Worm (Caenorhabditis elegans) whole organism, mixed stage, embryonic: ENCODE results near the gene dsb-1.
A peak's percentile ranks its signal among the peaks of the same experiment; 100 is the strongest.

Experiments used
- M03D4.4 ChIP-seq: sonication (generic microtip); optimal IDR thresholded peaks from 2 replicates; lab custom pipeline; 2017; ENCODE audit warnings: mild to moderate bottlenecking, missing genetic modification characterization, missing compliant biosample characterization
- bed-3 ChIP-seq: fragments of 200-800 bp; sonication (Bioruptor generic); optimal IDR thresholded peaks from 3 replicates; lab custom pipeline; 2018; ENCODE audit warnings: mild to moderate bottlenecking, missing genetic modification characterization, moderate library complexity, missing compliant biosample characterization
- blmp-1 ChIP-seq: fragments of 150-350 bp; optimal IDR thresholded peaks from 2 replicates; lab custom pipeline; 2014; ENCODE audit warnings: missing biosample characterization, missing genetic modification characterization
- ceh-39 ChIP-seq: fragments of 150-350 bp; optimal IDR thresholded peaks from 2 replicates; lab custom pipeline; 2014; ENCODE audit warnings: missing biosample characterization, missing genetic modification characterization
- ceh-43 ChIP-seq: fragments of 200-800 bp; sonication (Bioruptor generic); optimal IDR thresholded peaks from 2 replicates; lab custom pipeline; 2018; ENCODE audit warnings: mild to moderate bottlenecking, missing genetic modification characterization, moderate library complexity, missing compliant biosample characterization
- ceh-83 ChIP-seq: fragments of 200-800 bp; sonication (Bioruptor generic); optimal IDR thresholded peaks from 2 replicates; lab custom pipeline; 2018; ENCODE audit warnings: mild to moderate bottlenecking, missing genetic modification characterization, missing compliant biosample characterization
- ces-1 ChIP-seq: fragments of 150-350 bp; optimal IDR thresholded peaks from 2 replicates; lab custom pipeline; 2014; ENCODE audit warnings: missing biosample characterization, missing genetic modification reagents, missing genetic modification characterization
- cnd-1 ChIP-seq: fragments of 200-800 bp; sonication (Bioruptor generic); optimal IDR thresholded peaks from 2 replicates; lab custom pipeline; 2018; ENCODE audit warnings: mild to moderate bottlenecking, missing genetic modification characterization, missing compliant biosample characterization
- drap-1 ChIP-seq: fragments of 200-800 bp; sonication (Bioruptor generic); optimal IDR thresholded peaks from 3 replicates; lab custom pipeline; 2018; ENCODE audit warnings: mild to moderate bottlenecking, missing genetic modification characterization, missing compliant biosample characterization
- elt-1 ChIP-seq: sonication (generic microtip); optimal IDR thresholded peaks from 2 replicates; lab custom pipeline; 2017; ENCODE audit warnings: missing genetic modification characterization, mild to moderate bottlenecking, missing compliant biosample characterization, antibody characterized with exemption, moderate library complexity, borderline replicate concordance; ENCODE audit not compliant: insufficient read depth
- elt-3 ChIP-seq: fragments of 150-350 bp; optimal IDR thresholded peaks from 2 replicates; lab custom pipeline; 2014; ENCODE audit warnings: missing biosample characterization, missing genetic modification characterization
- flh-1 ChIP-seq: fragments of 200-800 bp; sonication (Bioruptor generic); optimal IDR thresholded peaks from 2 replicates; lab custom pipeline; 2018; ENCODE audit warnings: mild to moderate bottlenecking, missing genetic modification characterization, moderate library complexity, missing compliant biosample characterization
- ham-2 ChIP-seq: fragments of 200-800 bp; sonication (Bioruptor generic); optimal IDR thresholded peaks from 2 replicates; lab custom pipeline; 2018; ENCODE audit warnings: mild to moderate bottlenecking, missing genetic modification characterization, missing compliant biosample characterization
- hlh-1 ChIP-seq: fragments of 150-350 bp; optimal IDR thresholded peaks from 2 replicates; lab custom pipeline; 2014; ENCODE audit warnings: missing biosample characterization, missing genetic modification reagents, missing genetic modification characterization
- lin-13 ChIP-seq: fragments of 150-350 bp; optimal IDR thresholded peaks from 2 replicates; lab custom pipeline; 2014; ENCODE audit warnings: missing biosample characterization, missing genetic modification characterization
- lin-32 ChIP-seq: fragments of 200-800 bp; sonication (Bioruptor generic); optimal IDR thresholded peaks from 2 replicates; lab custom pipeline; 2018; ENCODE audit warnings: mild to moderate bottlenecking, missing genetic modification characterization, missing compliant biosample characterization
- lsy-2 ChIP-seq: fragments of 150-350 bp; optimal IDR thresholded peaks from 2 replicates; lab custom pipeline; 2014; ENCODE audit warnings: missing biosample characterization, missing genetic modification characterization
- mep-1 ChIP-seq: fragments of 150-350 bp; optimal IDR thresholded peaks from 2 replicates; lab custom pipeline; 2017; ENCODE audit warnings: missing biosample characterization, missing genetic modification reagents, missing genetic modification characterization, inconsistent platforms
- mls-2 ChIP-seq: sonication (generic microtip); optimal IDR thresholded peaks from 2 replicates; lab custom pipeline; 2016; ENCODE audit warnings: mild to moderate bottlenecking, missing genetic modification characterization, moderate library complexity, missing compliant biosample characterization
- nhr-12 ChIP-seq: fragments of 150-350 bp; optimal IDR thresholded peaks from 2 replicates; lab custom pipeline; 2014; ENCODE audit warnings: missing biosample characterization, missing genetic modification characterization
- nhr-2 ChIP-seq: fragments of 150-350 bp; optimal IDR thresholded peaks from 2 replicates; lab custom pipeline; 2014; ENCODE audit warnings: missing biosample characterization, missing genetic modification characterization
- nhr-237 ChIP-seq: fragments of 150-350 bp; optimal IDR thresholded peaks from 2 replicates; lab custom pipeline; 2014; ENCODE audit warnings: missing biosample characterization, missing genetic modification characterization
- nhr-28 ChIP-seq: fragments of 150-350 bp; optimal IDR thresholded peaks from 2 replicates; lab custom pipeline; 2014; ENCODE audit warnings: missing biosample characterization, missing genetic modification characterization
- nhr-76 ChIP-seq: sonication (generic microtip); optimal IDR thresholded peaks from 2 replicates; lab custom pipeline; 2017; ENCODE audit warnings: missing biosample characterization, missing genetic modification characterization
- pha-4 ChIP-seq: fragments of 150-350 bp; optimal IDR thresholded peaks from 2 replicates; lab custom pipeline; 2018; ENCODE audit warnings: missing biosample characterization, missing genetic modification reagents, missing genetic modification characterization
- sem-2 ChIP-seq: fragments of 200-800 bp; sonication (Bioruptor generic); optimal IDR thresholded peaks from 2 replicates; lab custom pipeline; 2018; ENCODE audit warnings: mild to moderate bottlenecking, missing genetic modification characterization, missing compliant biosample characterization
- snpc-4 ChIP-seq: fragments of 150-350 bp; optimal IDR thresholded peaks from 2 replicates; lab custom pipeline; 2014; ENCODE audit warnings: missing biosample characterization, missing genetic modification characterization
- sptf-1 ChIP-seq: sonication (generic microtip); optimal IDR thresholded peaks from 2 replicates; lab custom pipeline; 2017; ENCODE audit warnings: mild to moderate bottlenecking, missing genetic modification characterization, moderate library complexity, missing compliant biosample characterization
- tbx-8 ChIP-seq: fragments of 200-800 bp; sonication (Bioruptor generic); optimal IDR thresholded peaks from 2 replicates; lab custom pipeline; 2018; ENCODE audit warnings: mild to moderate bottlenecking, missing genetic modification characterization, moderate library complexity, missing compliant biosample characterization
- unc-120 ChIP-seq: sonication (generic microtip); optimal IDR thresholded peaks from 2 replicates; lab custom pipeline; 2017; ENCODE audit warnings: missing genetic modification characterization, missing compliant biosample characterization; ENCODE audit not compliant: poor library complexity, severe bottlenecking
- unc-39 ChIP-seq: fragments of 150-350 bp; optimal IDR thresholded peaks from 2 replicates; lab custom pipeline; 2014; ENCODE audit warnings: missing biosample characterization, missing genetic modification characterization
- unc-62 ChIP-seq: fragments of 150-350 bp; optimal IDR thresholded peaks from 2 replicates; lab custom pipeline; 2014; ENCODE audit warnings: missing biosample characterization, missing genetic modification reagents, missing genetic modification characterization
- ztf-11 ChIP-seq: fragments of 150-350 bp; optimal IDR thresholded peaks from 2 replicates; lab custom pipeline; 2014; ENCODE audit warnings: missing biosample characterization, missing genetic modification characterization

The dsb-1 gene

ce11 chrIV:12399983-12400382 lies 8.7 kb upstream of the dsb-1 start:
- no peak for TF ChIP-seq lin-13 (tag; lab: Kevin White, UChicago)
- no peak for TF ChIP-seq ham-2 (GFP tag; lab: Kevin White, UChicago)
- TF ChIP-seq elt-1 (tag; lab: Kevin White, UChicago): no peak
- TF ChIP-seq nhr-2 (tag; lab: Kevin White, UChicago): no peak
- TF ChIP-seq sem-2 (GFP tag; lab: Kevin White, UChicago): no peak
- no peak for TF ChIP-seq hlh-1 (tag; lab: Kevin White, UChicago)
- no peak for TF ChIP-seq M03D4.4 (tag; lab: Kevin White, UChicago)
- no peak for TF ChIP-seq ces-1 (GFP tag; lab: Kevin White, UChicago)
- no peak for TF ChIP-seq ceh-43 (GFP tag; lab: Kevin White, UChicago)
- TF ChIP-seq, all 35 proteins: peak for 0

- TF ChIP-seq elt-3 (tag; lab: Kevin White, UChicago) (peak; percentile 45), blmp-1 (tag; lab: Kevin White, UChicago) (no peak), ceh-39 (tag; lab: Kevin White, UChicago) (no peak), ham-2 (GFP tag; lab: Kevin White, UChicago) (peak; percentile 82), lsy-2 (tag; lab: Kevin White, UChicago) (no peak)
These were observed 5.3 kb upstream of the dsb-1 start for ce11 chrIV:12403440-12403839.

- TF ChIP-seq lin-13 (tag; lab: Kevin White, UChicago) (peak; percentile 77), nhr-2 (tag; lab: Kevin White, UChicago) (no peak), blmp-1 (tag; lab: Kevin White, UChicago) (no peak), ztf-11 (tag; lab: Kevin White, UChicago) (no peak), nhr-12 (no peak), cnd-1 (tag; lab: Kevin White, UChicago) (no peak), ces-1 (GFP tag; lab: Kevin White, UChicago) (peak; percentile 99), nhr-237 (peak; percentile 91), tbx-8 (GFP tag; lab: Kevin White, UChicago) (no peak), mls-2 (tag; lab: Kevin White, UChicago) (peak; percentile 0), elt-1 (tag; lab: Kevin White, UChicago) (no peak), unc-62 (GFP tag; lab: Kevin White, UChicago) (no peak), flh-1 (no peak), ham-2 (GFP tag; lab: Kevin White, UChicago) (no peak), sptf-1 (tag; lab: Kevin White, UChicago) (peak; percentile 33), nhr-76 (tag; lab: Kevin White, UChicago) (no peak), ceh-39 (tag; lab: Kevin White, UChicago) (peak; percentile 54), snpc-4 (tag; lab: Kevin White, UChicago) (no peak), bed-3 (GFP tag; lab: Kevin White, UChicago) (no peak), M03D4.4 (tag; lab: Kevin White, UChicago) (no peak), drap-1 (GFP tag; lab: Kevin White, UChicago) (peak; percentile 49), lsy-2 (tag; lab: Kevin White, UChicago) (peak; percentile 84), ceh-83 (no peak), elt-3 (tag; lab: Kevin White, UChicago) (no peak), pha-4 (tag; lab: Kevin White, UChicago) (peak; percentile 84), lin-32 (no peak), mep-1 (peak; percentile 97), nhr-28 (tag; lab: Kevin White, UChicago) (no peak), hlh-1 (tag; lab: Kevin White, UChicago) (peak; percentile 48), ceh-43 (GFP tag; lab: Kevin White, UChicago) (peak; percentile 11), unc-120 (no peak)
These were observed 4.6 kb upstream of the dsb-1 start, which contains the start of gene gex-3 for ce11 chrIV:12404137-12404536. Gene gex-3, plus strand, starts transcription at chrIV:12404431.

- TF ChIP-seq mls-2 (tag; lab: Kevin White, UChicago) (no peak), tbx-8 (GFP tag; lab: Kevin White, UChicago) (no peak), snpc-4 (tag; lab: Kevin White, UChicago) (no peak), nhr-28 (tag; lab: Kevin White, UChicago) (no peak), unc-120 (no peak), nhr-237 (no peak), unc-39 (tag; lab: Kevin White, UChicago) (no peak), ceh-39 (tag; lab: Kevin White, UChicago) (no peak), cnd-1 (tag; lab: Kevin White, UChicago) (no peak), hlh-1 (tag; lab: Kevin White, UChicago) (no peak), elt-3 (tag; lab: Kevin White, UChicago) (no peak), pha-4 (tag; lab: Kevin White, UChicago) (no peak), sptf-1 (tag; lab: Kevin White, UChicago) (no peak), nhr-76 (tag; lab: Kevin White, UChicago) (no peak), bed-3 (GFP tag; lab: Kevin White, UChicago) (no peak), nhr-2 (tag; lab: Kevin White, UChicago) (no peak), lin-13 (tag; lab: Kevin White, UChicago) (no peak)
These were observed 1.4 kb downstream of the dsb-1 start, which contains the start of gene acl-13 for ce11 chrIV:12410167-12410566. Gene acl-13, plus strand, starts transcription at chrIV:12410467.
